Fruit fly (Drosophila melanogaster) S2 (cell line): ENCODE measurements around the gene CG31697.

Source experiments
- CG8478 ChIP-seq: fragments of >200 bp; optimal IDR thresholded peaks from 2 replicates; lab custom pipeline; 2018
- CTCF ChIP-seq, 2 experiments: fragments of >200 bp; optimal IDR thresholded peaks; 2 replicates each; lab custom pipeline; 2018

dm6 chr2L:19506323-19506722, 28.9 kb upstream of the CG31697 start:
- TF ChIP-seq CG8478 (no peak), CTCF (optimal IDR thresholded peaks at IDR 0.05; lab: Kevin White, UChicago) (no peak)
